3 fruit fly cellular contexts compared by ENCODE assay signal in the genomic region with DNA sequence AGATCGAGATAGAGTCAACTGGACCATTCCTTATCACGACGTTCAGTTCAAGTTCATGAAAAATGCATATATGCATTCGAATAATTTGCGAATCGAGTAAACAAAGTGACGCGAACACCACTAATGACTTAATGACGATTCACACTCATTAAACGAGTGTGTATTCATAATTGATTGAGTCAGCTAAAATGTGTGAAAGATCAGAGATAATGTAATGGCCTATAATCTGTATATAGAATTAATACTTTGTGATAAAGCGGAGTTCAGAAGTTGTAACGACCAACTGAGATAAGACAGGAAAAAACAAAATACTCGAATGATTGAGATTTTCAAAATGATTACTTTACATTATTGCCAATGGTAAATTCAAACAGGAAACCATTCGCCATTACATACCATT.
TF ChIP-seq lines count a peak whose summit lies in the region.

No protein-coding gene starts in this region.

TF ChIP-seq in whole organism, adult, 20 proteins besides CTCF, POLR2A, EP300 and RAD21:
- TF ChIP-seq kay (GFP tag; lab: Kevin White, UChicago; ENCODE audit: borderline replicate concordance) (peak; percentile 73), tj (GFP tag; optimal IDR thresholded peaks at IDR 0.05; lab: Kevin White, UChicago) (peak; percentile 49), cnc (optimal IDR thresholded peaks at IDR 0.05; lab: Kevin White, UChicago) (no peak)

TF ChIP-seq in whole organism, prepupa, 60 proteins besides CTCF, POLR2A, EP300 and RAD21:
- TF ChIP-seq Hr39 (GFP tag; optimal IDR thresholded peaks at IDR 0.05; lab: Kevin White, UChicago) (no peak), svp (GFP tag; lab: Kevin White, UChicago) (peak; percentile 97)

TF ChIP-seq in whole organism, pupa, 21 proteins besides CTCF, POLR2A, EP300 and RAD21:
- TF ChIP-seq Pif1B (GFP tag; optimal IDR thresholded peaks at IDR 0.05; lab: Kevin White, UChicago) (no peak), EcR (GFP tag; optimal IDR thresholded peaks at IDR 0.05; lab: Kevin White, UChicago) (peak; percentile 42), CG14655 (GFP tag; optimal IDR thresholded peaks at IDR 0.05; lab: Kevin White, UChicago) (no peak), Snoo (tag; optimal IDR thresholded peaks at IDR 0.05; lab: Kevin White, UChicago) (no peak), gl (tag; optimal IDR thresholded peaks at IDR 0.05; lab: Kevin White, UChicago) (no peak), CG12605 (GFP tag; IDR thresholded peaks at IDR 0.05; lab: Robert Waterston, UW) (no peak)
